Fruit fly (Drosophila melanogaster) whole organism, embryonic: ENCODE data around the gene hfw.

Experiments used
- Abd-B ChIP-seq: fragments of 200-800 bp; sonication (Bioruptor generic); optimal IDR thresholded peaks from 2 replicates; lab custom pipeline; 2018; ENCODE audit warnings: missing biosample characterization, mild to moderate bottlenecking, missing genetic modification characterization, moderate library complexity
- Awh ChIP-seq: fragments of 200-800 bp; sonication (Bioruptor generic); IDR thresholded peaks from 2 replicates; pipeline ENCODE4, ENCODE4 v1.3.6; 2022; ENCODE audit warnings: missing biosample characterization, missing genetic modification characterization
- CG10321 ChIP-seq: fragments of 200-800 bp; sonication (Bioruptor generic); IDR thresholded peaks from 2 replicates; pipeline ENCODE4 v1.3.6; 2022; ENCODE audit warnings: missing biosample characterization, missing genetic modification characterization
- CG11247 ChIP-seq: fragments of 200-800 bp; sonication (Bioruptor generic); IDR thresholded peaks from 2 replicates; pipeline ENCODE4 v1.3.6; 2022; ENCODE audit warnings: missing biosample characterization, missing genetic modification characterization
- CG11695 ChIP-seq: fragments of 200-800 bp; sonication (Bioruptor generic); IDR thresholded peaks from 3 replicates; pipeline ENCODE4 v1.3.6; 2022; ENCODE audit warnings: missing biosample characterization, missing genetic modification characterization
- CG12219 ChIP-seq: fragments of 200-800 bp; sonication (Bioruptor generic); optimal IDR thresholded peaks from 3 replicates; lab custom pipeline; 2018; ENCODE audit warnings: missing biosample characterization, mild to moderate bottlenecking, missing genetic modification characterization
- CG14860 ChIP-seq: fragments of 200-800 bp; sonication (Bioruptor generic); IDR thresholded peaks from 3 replicates; pipeline ENCODE4 v1.3.6; 2022; ENCODE audit warnings: missing biosample characterization, missing genetic modification characterization; ENCODE audit not compliant: partially characterized antibody
- CG1529 ChIP-seq: fragments of 200-800 bp; sonication (Bioruptor generic); optimal IDR thresholded peaks from 3 replicates; lab custom pipeline; 2018; ENCODE audit warnings: missing biosample characterization, missing genetic modification characterization
- CG2202 ChIP-seq: fragments of 200-800 bp; sonication (Bioruptor generic); optimal IDR thresholded peaks from 2 replicates; lab custom pipeline; 2018; ENCODE audit warnings: missing biosample characterization, mild to moderate bottlenecking, missing genetic modification characterization
- CG3065 ChIP-seq: fragments of 200-800 bp; sonication (Bioruptor generic); optimal IDR thresholded peaks from 2 replicates; lab custom pipeline; 2016; ENCODE audit warnings: missing biosample characterization, missing genetic modification characterization
- CG32772 ChIP-seq: fragments of 200-800 bp; sonication (Bioruptor generic); IDR thresholded peaks from 2 replicates; pipeline ENCODE4 v1.3.6; 2022; ENCODE audit warnings: missing biosample characterization, missing genetic modification characterization
- CG3726 ChIP-seq: fragments of 200-800 bp; sonication (Bioruptor generic); IDR thresholded peaks from 3 replicates; pipeline ENCODE4, ENCODE4 v1.3.6; 2022; ENCODE audit warnings: missing biosample characterization, missing genetic modification characterization
- CG4424 ChIP-seq: fragments of 200-800 bp; sonication (Bioruptor generic); optimal IDR thresholded peaks from 3 replicates; lab custom pipeline; 2016; ENCODE audit warnings: missing biosample characterization, missing genetic modification characterization
- CG6175 ChIP-seq: fragments of 200-800 bp; sonication (Bioruptor generic); IDR thresholded peaks from 3 replicates; pipeline ENCODE4 v1.3.6; 2022; ENCODE audit warnings: missing biosample characterization, missing genetic modification characterization
- CG6765 ChIP-seq: fragments of 200-800 bp; sonication (Bioruptor generic); optimal IDR thresholded peaks from 3 replicates; lab custom pipeline; 2017; ENCODE audit warnings: missing biosample characterization, mild to moderate bottlenecking, missing genetic modification characterization
- CG6813 ChIP-seq: fragments of 200-800 bp; sonication (Bioruptor generic); optimal IDR thresholded peaks from 2 replicates; lab custom pipeline; 2017; ENCODE audit warnings: missing biosample characterization, missing genetic modification characterization, mild to moderate bottlenecking, moderate library complexity, missing genetic modification reagents
- CG7556 ChIP-seq: fragments of 200-800 bp; sonication (Bioruptor generic); optimal IDR thresholded peaks from 2 replicates; lab custom pipeline; 2017; ENCODE audit warnings: missing biosample characterization, mild to moderate bottlenecking, missing genetic modification characterization
- CG8924 ChIP-seq: fragments of 200-800 bp; optimal IDR thresholded peaks from 3 replicates; lab custom pipeline; 2019; ENCODE audit warnings: missing biosample characterization, mild to moderate bottlenecking, missing genetic modification characterization, moderate library complexity
- Chrac-16 ChIP-seq: fragments of 200-800 bp; sonication (Bioruptor generic); optimal IDR thresholded peaks from 3 replicates; lab custom pipeline; 2016; ENCODE audit warnings: missing biosample characterization, missing genetic modification characterization
- CoRest ChIP-seq: fragments of 200-800 bp; sonication (Bioruptor generic); optimal IDR thresholded peaks from 3 replicates; lab custom pipeline; 2018; ENCODE audit warnings: missing biosample characterization, mild to moderate bottlenecking, missing genetic modification characterization, moderate library complexity
- D ChIP-seq, 2 experiments: fragments of 200-800 bp in 1 of 2; fragments of >200 bp in 1 of 2; sonication (Bioruptor generic) in 1 of 2; optimal IDR thresholded peaks; 2 replicates in 1 of 2; 3 replicates in 1 of 2; lab custom pipeline; 2017; ENCODE audit warnings: mild to moderate bottlenecking in 1 of 2, missing biosample characterization in 1 of 2, missing genetic modification characterization in 1 of 2, missing genetic modification reagents in 1 of 2
- Dll ChIP-seq: fragments of 200-800 bp; sonication (Bioruptor generic); IDR thresholded peaks from 4 replicates; pipeline ENCODE4 v1.3.6; 2022; ENCODE audit warnings: missing biosample characterization, missing genetic modification characterization; ENCODE audit not compliant: partially characterized antibody
- E2f1 ChIP-seq: fragments of 200-800 bp; sonication (Bioruptor generic); IDR thresholded peaks from 2 replicates; pipeline ENCODE4 v1.3.6; 2022; ENCODE audit warnings: missing biosample characterization, missing genetic modification characterization
- Eip74EF ChIP-seq, 2 experiments: fragments of 200-800 bp in 1 of 2; fragments of >200 bp in 1 of 2; sonication (Bioruptor generic) in 1 of 2; optimal IDR thresholded peaks; 2 replicates each; lab custom pipeline; 2017 to 2019; ENCODE audit warnings: missing biosample characterization in 2 of 2, missing genetic modification characterization in 2 of 2, mild to moderate bottlenecking in 1 of 2, moderate library complexity in 1 of 2
- Hmr ChIP-seq: fragments of 200-800 bp; sonication (Bioruptor generic); optimal IDR thresholded peaks from 3 replicates; lab custom pipeline; 2017; ENCODE audit warnings: mild to moderate bottlenecking, missing biosample characterization, missing genetic modification reagents, missing genetic modification characterization
- Hr39 ChIP-seq: fragments of >200 bp; optimal IDR thresholded peaks from 2 replicates; lab custom pipeline; 2017
- Opbp ChIP-seq: fragments of 200-800 bp; sonication (Bioruptor generic); IDR thresholded peaks from 3 replicates; pipeline ENCODE4 v1.3.6; 2022; ENCODE audit warnings: missing biosample characterization, missing genetic modification characterization; ENCODE audit not compliant: partially characterized antibody
- Optix ChIP-seq: fragments of 200-800 bp; sonication (Bioruptor generic); IDR thresholded peaks from 3 replicates; pipeline ENCODE4 v1.3.6; 2022; ENCODE audit warnings: missing biosample characterization, missing genetic modification characterization
- amos ChIP-seq: fragments of 200-800 bp; sonication (Bioruptor generic); IDR thresholded peaks from 2 replicates; pipeline ENCODE4 v1.3.6; 2022; ENCODE audit warnings: missing biosample characterization, missing genetic modification characterization; ENCODE audit not compliant: partially characterized antibody
- ap ChIP-seq: fragments of 200-800 bp; sonication (Bioruptor generic); IDR thresholded peaks from 2 replicates; pipeline ENCODE4 v1.3.6; 2022; ENCODE audit warnings: missing biosample characterization, missing genetic modification characterization
- eve ChIP-seq, 2 experiments: fragments of >200 bp; optimal IDR thresholded peaks; 2 replicates each; lab custom pipeline; 2017; ENCODE audit warnings: missing biosample characterization in 2 of 2, missing genetic modification characterization in 2 of 2
- gcm ChIP-seq: fragments of 200-800 bp; sonication (Bioruptor generic); optimal IDR thresholded peaks from 2 replicates; lab custom pipeline; 2019; ENCODE audit warnings: missing biosample characterization, mild to moderate bottlenecking, missing genetic modification characterization, moderate library complexity
- gsb ChIP-seq: fragments of 200-800 bp; sonication (Bioruptor generic); IDR thresholded peaks from 2 replicates; pipeline ENCODE4 v1.3.6; 2022; ENCODE audit warnings: missing biosample characterization, missing genetic modification characterization
- ham ChIP-seq: fragments of 200-800 bp; sonication (Bioruptor generic); IDR thresholded peaks from 2 replicates; pipeline ENCODE4 v1.3.6; 2022; ENCODE audit warnings: missing biosample characterization, missing genetic modification characterization
- hth ChIP-seq: fragments of >200 bp; optimal IDR thresholded peaks from 2 replicates; lab custom pipeline; 2017; ENCODE audit warnings: inconsistent platforms
- inv ChIP-seq: fragments of 200-800 bp; sonication (Bioruptor generic); IDR thresholded peaks from 2 replicates; pipeline ENCODE4 v1.3.6; 2022; ENCODE audit warnings: missing biosample characterization, missing genetic modification characterization; ENCODE audit not compliant: partially characterized antibody
- kay ChIP-seq: fragments of 200-800 bp; sonication (Bioruptor generic); optimal IDR thresholded peaks from 2 replicates; lab custom pipeline; 2016; ENCODE audit warnings: missing biosample characterization, missing genetic modification characterization
- lilli ChIP-seq: fragments of 200-800 bp; sonication (Bioruptor generic); optimal IDR thresholded peaks from 3 replicates; lab custom pipeline; 2016; ENCODE audit warnings: missing biosample characterization, missing genetic modification characterization
- lov ChIP-seq, 2 experiments: fragments of 200-800 bp in 1 of 2; fragments of >200 bp in 1 of 2; sonication (Bioruptor generic) in 1 of 2; IDR thresholded peaks in 1 of 2; optimal IDR thresholded peaks in 1 of 2; 2 replicates in 1 of 2; 3 replicates in 1 of 2; pipeline versions ENCODE4 v1.3.6 to Lab custom; 2017 to 2022; ENCODE audit warnings: missing biosample characterization in 1 of 2, missing genetic modification characterization in 1 of 2
- mam ChIP-seq: fragments of 200-800 bp; sonication (Bioruptor generic); optimal IDR thresholded peaks from 3 replicates; lab custom pipeline; 2016; ENCODE audit warnings: missing biosample characterization, missing genetic modification characterization
- mirr ChIP-seq: fragments of 200-800 bp; sonication (Bioruptor generic); optimal IDR thresholded peaks from 3 replicates; lab custom pipeline; 2018; ENCODE audit warnings: missing biosample characterization, mild to moderate bottlenecking, missing genetic modification characterization
- onecut ChIP-seq: fragments of 200-800 bp; sonication (Bioruptor generic); IDR thresholded peaks from 2 replicates; pipeline ENCODE4 v1.3.6; 2022; ENCODE audit warnings: missing biosample characterization, missing genetic modification characterization
- org-1 ChIP-seq: fragments of 200-800 bp; sonication (Bioruptor generic); optimal IDR thresholded peaks from 2 replicates; lab custom pipeline; 2017; ENCODE audit warnings: missing biosample characterization, missing genetic modification characterization
- pnt ChIP-seq: fragments of 200-800 bp; sonication (Bioruptor generic); optimal IDR thresholded peaks from 3 replicates; lab custom pipeline; 2016; ENCODE audit warnings: missing biosample characterization, missing genetic modification characterization
- sima ChIP-seq: fragments of 200-800 bp; sonication (Bioruptor generic); optimal IDR thresholded peaks from 2 replicates; lab custom pipeline; 2016; ENCODE audit warnings: missing biosample characterization, missing genetic modification characterization
- ssp ChIP-seq: fragments of 200-800 bp; sonication (Bioruptor generic); IDR thresholded peaks from 2 replicates; pipeline ENCODE4 v1.3.6; 2022; ENCODE audit warnings: missing biosample characterization, missing genetic modification characterization
- tio ChIP-seq: fragments of 200-800 bp; sonication (Bioruptor generic); optimal IDR thresholded peaks from 2 replicates; lab custom pipeline; 2017; ENCODE audit warnings: missing biosample characterization, missing genetic modification characterization, inconsistent platforms
- twi ChIP-seq: fragments of 200-800 bp; optimal IDR thresholded peaks from 2 replicates; lab custom pipeline; 2019; ENCODE audit warnings: missing biosample characterization, mild to moderate bottlenecking, missing genetic modification characterization, moderate library complexity
- unpg ChIP-seq: fragments of 200-800 bp; sonication (Bioruptor generic); optimal IDR thresholded peaks from 3 replicates; lab custom pipeline; 2018; ENCODE audit warnings: missing biosample characterization, mild to moderate bottlenecking, missing genetic modification characterization, moderate library complexity
- vnd ChIP-seq: fragments of 200-800 bp; sonication (Bioruptor generic); IDR thresholded peaks from 3 replicates; pipeline ENCODE4 v1.3.6; 2022; ENCODE audit warnings: missing biosample characterization, missing genetic modification characterization; ENCODE audit not compliant: partially characterized antibody

Gene hfw

DNA sequence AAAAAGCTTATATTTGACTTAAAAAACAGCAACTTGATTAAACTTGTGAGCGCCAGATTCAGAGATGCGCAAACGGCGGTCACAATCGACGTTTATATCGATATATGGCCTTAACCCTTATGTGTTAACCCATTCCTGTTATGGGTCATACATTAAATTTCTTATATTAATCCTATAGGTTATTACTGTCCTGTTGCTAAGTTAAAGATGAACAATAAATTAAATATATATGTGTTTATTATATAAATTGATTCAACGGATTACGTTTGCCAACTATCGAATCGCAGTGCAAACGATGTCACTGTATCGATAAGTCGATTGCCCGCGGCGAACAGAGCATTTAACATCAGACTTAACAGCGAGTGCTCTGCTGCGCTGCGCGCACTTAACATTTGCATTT lies at the start of gene hfw, which contains the start of gene CG3740 (continued):
- TF ChIP-seq Optix (GFP tag; lab: Robert Waterston, UW): peak; percentile 41; the same call in 1 of the 3 replicates
- no peak for TF ChIP-seq CG6765 (GFP tag; lab: Kevin White, UChicago)
- TF ChIP-seq Chrac-16: peak; percentile 77
- no peak for TF ChIP-seq CG3726 (GFP tag; lab: Robert Waterston, UW)
- TF ChIP-seq ssp (GFP tag; lab: Robert Waterston, UW): peak; percentile 74
- peak; percentile 73 for TF ChIP-seq CG4424 (GFP tag; lab: Kevin White, UChicago)
- peak; percentile 71 for TF ChIP-seq lilli (GFP tag; lab: Kevin White, UChicago)
- 0 out of 3 replicates have a peak, but pooled peaks have one; percentile 35 for TF ChIP-seq CG6175 (GFP tag; lab: Robert Waterston, UW)
- TF ChIP-seq E2f1 (GFP tag; lab: Robert Waterston, UW): peak; percentile 84
- TF ChIP-seq CG12219 (GFP tag; lab: Kevin White, UChicago): no peak
- no peak for TF ChIP-seq CG1529 (GFP tag; lab: Kevin White, UChicago)
- no peak for TF ChIP-seq Hr39 (lab: Kevin White, UChicago)
- peak; percentile 93 for TF ChIP-seq CG14860 (GFP tag; lab: Robert Waterston, UW)
- TF ChIP-seq CG11247: peak; percentile 75
- no peak for TF ChIP-seq CG3065 (GFP tag; lab: Kevin White, UChicago)
- peak; percentile 44; the same call in 1 of the 2 replicates for TF ChIP-seq ap (GFP tag; lab: Robert Waterston, UW)
- no peak for TF ChIP-seq lov (optimal IDR thresholded peaks at IDR 0.05; lab: Kevin White, UChicago)
- no peak for TF ChIP-seq lov (GFP tag; IDR thresholded peaks at IDR 0.05; lab: Robert Waterston, UW)
- peak; percentile 62; the same call in 2 of the 3 replicates for TF ChIP-seq CG11695
- TF ChIP-seq pnt (GFP tag; lab: Kevin White, UChicago): peak; percentile 5
- peak; percentile 57 for TF ChIP-seq Hmr
- peak; percentile 66 for TF ChIP-seq Awh (GFP tag; lab: Robert Waterston, UW)
- TF ChIP-seq org-1 (GFP tag; lab: Kevin White, UChicago): no peak
- no peak for TF ChIP-seq gcm (GFP tag; lab: Kevin White, UChicago)
- TF ChIP-seq CG7556 (GFP tag; lab: Kevin White, UChicago): no peak
- TF ChIP-seq CG10321: no peak
- TF ChIP-seq CG32772 (GFP tag; lab: Robert Waterston, UW): peak; percentile 74
- peak; percentile 79; the same call in 2 of the 3 replicates for TF ChIP-seq Opbp (GFP tag; lab: Robert Waterston, UW)
- TF ChIP-seq onecut: peak; percentile 19; the same call in 1 of the 2 replicates
- peak; percentile 62 for TF ChIP-seq twi (tag; lab: Kevin White, UChicago)
- no peak for TF ChIP-seq tio (GFP tag; lab: Kevin White, UChicago)
- TF ChIP-seq Dll (GFP tag; lab: Robert Waterston, UW): peak; percentile 94
- peak; percentile 75 for TF ChIP-seq unpg
- peak; percentile 22; the same call in 1 of the 2 replicates for TF ChIP-seq gsb (GFP tag; lab: Robert Waterston, UW)
- peak; percentile 9 for TF ChIP-seq mam (GFP tag; lab: Kevin White, UChicago)
- TF ChIP-seq CoRest: peak; percentile 78
- no peak for TF ChIP-seq mirr (GFP tag; lab: Kevin White, UChicago)
- peak; percentile 84 for TF ChIP-seq amos (GFP tag; lab: Robert Waterston, UW)
- peak; percentile 33 for TF ChIP-seq CG2202 (tag; lab: Kevin White, UChicago)
- no peak for TF ChIP-seq ham (GFP tag; lab: Robert Waterston, UW)
- TF ChIP-seq inv (GFP tag; lab: Robert Waterston, UW): peak; percentile 93
- TF ChIP-seq Eip74EF (GFP tag; optimal IDR thresholded peaks at IDR 0.05; lab: Kevin White, UChicago): no peak
- no peak for TF ChIP-seq CG6813 (GFP tag; lab: Kevin White, UChicago)
- TF ChIP-seq sima (GFP tag; lab: Kevin White, UChicago): no peak
- no peak for TF ChIP-seq hth
- TF ChIP-seq eve (GFP tag; optimal IDR thresholded peaks at IDR 0.05; lab: Kevin White, UChicago): no peak
- no peak for TF ChIP-seq D (optimal IDR thresholded peaks at IDR 0.05; lab: Kevin White, UChicago)
- TF ChIP-seq D (GFP tag; optimal IDR thresholded peaks at IDR 0.05; lab: Kevin White, UChicago): no peak
- peak; percentile 73 for TF ChIP-seq Abd-B (GFP tag; lab: Kevin White, UChicago)
- TF ChIP-seq vnd (GFP tag; lab: Robert Waterston, UW): peak; percentile 91
- TF ChIP-seq kay (GFP tag; lab: Kevin White, UChicago): peak; percentile 34
- peak; percentile 60 for TF ChIP-seq CG8924 (tag; lab: Kevin White, UChicago)
